Worm (Caenorhabditis elegans) whole organism, early embryonic: ENCODE measurements around the gene T04C12.11.
"Not testable (repeated sequence)": the region's sequence is repeated elsewhere in the genome, so short reads cannot be mapped to it uniquely, and the experiment has no call there.

ENCODE experiments used
- B0310.2 ChIP-seq: sonication (generic microtip); optimal IDR thresholded peaks from 2 replicates; lab custom pipeline; 2016; ENCODE audit warnings: mild to moderate bottlenecking, missing genetic modification characterization, missing compliant biosample characterization
- F13C5.2 ChIP-seq: sonication (generic microtip); optimal IDR thresholded peaks from 2 replicates; lab custom pipeline; 2017; ENCODE audit warnings: mild to moderate bottlenecking, missing genetic modification characterization, inconsistent platforms, missing compliant biosample characterization
- aly-1 ChIP-seq: sonication (generic microtip); optimal IDR thresholded peaks from 2 replicates; lab custom pipeline; 2016; ENCODE audit warnings: missing genetic modification characterization, missing compliant biosample characterization
- ama-1 ChIP-seq: fragments of 150-350 bp; optimal IDR thresholded peaks from 2 replicates; lab custom pipeline; 2014
- ceh-13 ChIP-seq: fragments of 200-800 bp; sonication (Bioruptor generic); optimal IDR thresholded peaks from 2 replicates; lab custom pipeline; 2018; ENCODE audit warnings: mild to moderate bottlenecking, missing genetic modification characterization, missing compliant biosample characterization
- ceh-36 ChIP-seq: sonication (generic microtip); optimal IDR thresholded peaks from 2 replicates; lab custom pipeline; 2016; ENCODE audit warnings: missing genetic modification characterization, inconsistent platforms, missing compliant biosample characterization
- ets-7 ChIP-seq: sonication (generic microtip); optimal IDR thresholded peaks from 2 replicates; lab custom pipeline; 2016; ENCODE audit warnings: missing genotype, missing genetic modification characterization, missing compliant biosample characterization
- flt-1 ChIP-seq: fragments of 200-800 bp; sonication (Bioruptor generic); IDR thresholded peaks from 2 replicates; pipeline ENCODE4 v1.3.6; 2022; ENCODE audit warnings: missing genetic modification characterization, missing compliant biosample characterization
- hmbx-1 ChIP-seq: sonication (generic microtip); optimal IDR thresholded peaks from 2 replicates; lab custom pipeline; 2016; ENCODE audit warnings: mild to moderate bottlenecking, missing genetic modification characterization, missing compliant biosample characterization
- hmg-4 ChIP-seq: fragments of 200-800 bp; sonication (Bioruptor generic); optimal IDR thresholded peaks from 2 replicates; lab custom pipeline; 2018; ENCODE audit warnings: mild to moderate bottlenecking, missing genetic modification characterization, missing compliant biosample characterization
- hnd-1 ChIP-seq: sonication (generic microtip); optimal IDR thresholded peaks from 2 replicates; lab custom pipeline; 2016; ENCODE audit warnings: missing genetic modification characterization, missing compliant biosample characterization
- pes-1 ChIP-seq: fragments of 200-800 bp; sonication (Bioruptor generic); IDR thresholded peaks from 2 replicates; pipeline ENCODE4 v1.3.6; 2022; ENCODE audit warnings: missing genetic modification reagents, missing genetic modification characterization, missing compliant biosample characterization
- scrt-1 ChIP-seq: fragments of 200-800 bp; sonication (Bioruptor generic); IDR thresholded peaks from 2 replicates; pipeline ENCODE4 v1.3.6; 2022; ENCODE audit warnings: missing genetic modification characterization, missing compliant biosample characterization
- sea-1 ChIP-seq: fragments of 200-800 bp; sonication (Bioruptor generic); conservative IDR thresholded peaks from 2 replicates; pipeline ENCODE4 v1.3.6; 2022; ENCODE audit warnings: missing genetic modification characterization, missing compliant biosample characterization
- tbx-11 ChIP-seq: fragments of 200-800 bp; sonication (Bioruptor generic); IDR thresholded peaks from 2 replicates; pipeline ENCODE4 v1.3.6; 2022; ENCODE audit warnings: missing genetic modification characterization, missing compliant biosample characterization
- tbx-37 ChIP-seq: fragments of 200-800 bp; sonication (Bioruptor generic); conservative IDR thresholded peaks from 2 replicates; pipeline ENCODE4 v1.3.6; 2022; ENCODE audit warnings: missing genetic modification reagents, missing genetic modification characterization, missing compliant biosample characterization
- tra-4 ChIP-seq: sonication (generic microtip); optimal IDR thresholded peaks from 2 replicates; lab custom pipeline; 2017; ENCODE audit warnings: missing genetic modification characterization, missing compliant biosample characterization

The T04C12.11 gene

ce11 chrV:11060239-11060984 lies at the start of gene T04C12.11:
T04C12.11 (minus strand) TSS chrV:11060289.
- TF ChIP-seq tra-4 (tag; lab: Kevin White, UChicago): no peak
- no peak for TF ChIP-seq scrt-1 (GFP tag; lab: Robert Waterston, UW)
- TF ChIP-seq ets-7 (tag; lab: Kevin White, UChicago): no peak
- no peak for TF ChIP-seq ama-1 (lab: Kevin White, UChicago)
- no peak for TF ChIP-seq hmbx-1 (tag; lab: Kevin White, UChicago)
- TF ChIP-seq pes-1 (GFP tag; lab: Robert Waterston, UW): no peak
- no peak for TF ChIP-seq B0310.2 (tag; lab: Kevin White, UChicago)
- no peak for TF ChIP-seq tbx-37 (GFP tag; lab: Robert Waterston, UW)
- no peak for TF ChIP-seq sea-1
- no peak for TF ChIP-seq tbx-11 (GFP tag; lab: Robert Waterston, UW)
- no peak for TF ChIP-seq ceh-13
- no peak for TF ChIP-seq aly-1 (tag; lab: Kevin White, UChicago)
- TF ChIP-seq ceh-36 (tag; lab: Kevin White, UChicago): no peak
- TF ChIP-seq hnd-1: no peak
- TF ChIP-seq F13C5.2 (tag; lab: Kevin White, UChicago): no peak
- TF ChIP-seq flt-1 (GFP tag; lab: Robert Waterston, UW): no peak
- no peak for TF ChIP-seq hmg-4 (GFP tag; lab: Kevin White, UChicago)

ce11 chrV:11109647-11110046 lies 49.6 kb upstream of the T04C12.11 start, which contains the start of gene Y42A5A.5:
Y42A5A.5 (minus strand) TSS chrV:11109747.
- not testable (repeated sequence) for TF ChIP-seq hnd-1; ceh-13; F13C5.2 (tag; lab: Kevin White, UChicago)

- TF ChIP-seq tbx-37 (GFP tag; lab: Robert Waterston, UW) (no peak), sea-1 (no peak), pes-1 (GFP tag; lab: Robert Waterston, UW) (no peak), ceh-13 (no peak), flt-1 (GFP tag; lab: Robert Waterston, UW) (no peak), scrt-1 (GFP tag; lab: Robert Waterston, UW) (no peak), ceh-36 (tag; lab: Kevin White, UChicago) (no peak), tra-4 (tag; lab: Kevin White, UChicago) (no peak), hnd-1 (no peak), ets-7 (tag; lab: Kevin White, UChicago) (no peak), B0310.2 (tag; lab: Kevin White, UChicago) (no peak), hmbx-1 (tag; lab: Kevin White, UChicago) (no peak), aly-1 (tag; lab: Kevin White, UChicago) (no peak), F13C5.2 (tag; lab: Kevin White, UChicago) (no peak), ama-1 (lab: Kevin White, UChicago) (no peak), hmg-4 (GFP tag; lab: Kevin White, UChicago) (no peak), tbx-11 (GFP tag; lab: Robert Waterston, UW) (no peak)
These were observed 44.3 kb upstream of the T04C12.11 start for ce11 chrV:11104408-11104807.

- TF ChIP-seq F13C5.2 (tag; lab: Kevin White, UChicago) (no peak), hnd-1 (no peak), tra-4 (tag; lab: Kevin White, UChicago) (no peak), ets-7 (tag; lab: Kevin White, UChicago) (no peak), ama-1 (lab: Kevin White, UChicago) (no peak), tbx-37 (GFP tag; lab: Robert Waterston, UW) (no peak), hmg-4 (GFP tag; lab: Kevin White, UChicago) (no peak), B0310.2 (tag; lab: Kevin White, UChicago) (no peak), ceh-13 (no peak), sea-1 (no peak), aly-1 (tag; lab: Kevin White, UChicago) (no peak)
These were observed 38.5 kb upstream of the T04C12.11 start, which contains the start of gene cdkl-1 for ce11 chrV:11098599-11098998. cdkl-1 (plus strand) TSS chrV:11098899.

- TF ChIP-seq ceh-13 (no peak), flt-1 (GFP tag; lab: Robert Waterston, UW) (no peak), sea-1 (no peak), tra-4 (tag; lab: Kevin White, UChicago) (no peak), pes-1 (GFP tag; lab: Robert Waterston, UW) (no peak), hmbx-1 (tag; lab: Kevin White, UChicago) (no peak), tbx-37 (GFP tag; lab: Robert Waterston, UW) (no peak), tbx-11 (GFP tag; lab: Robert Waterston, UW) (no peak), B0310.2 (tag; lab: Kevin White, UChicago) (no peak), hnd-1 (no peak), ama-1 (lab: Kevin White, UChicago) (no peak), ceh-36 (tag; lab: Kevin White, UChicago) (no peak), scrt-1 (GFP tag; lab: Robert Waterston, UW) (no peak), aly-1 (tag; lab: Kevin White, UChicago) (no peak), ets-7 (tag; lab: Kevin White, UChicago) (no peak)
These were observed 35.8 kb upstream of the T04C12.11 start, which contains the start of gene Y42A5A.3 for ce11 chrV:11095873-11096272. Y42A5A.3 (minus strand) TSS chrV:11095973.

- TF ChIP-seq pes-1 (GFP tag; lab: Robert Waterston, UW): no peak
- no peak for TF ChIP-seq flt-1 (GFP tag; lab: Robert Waterston, UW)
- no peak for TF ChIP-seq ama-1 (lab: Kevin White, UChicago)
These were observed 34.6 kb upstream of the T04C12.11 start for ce11 chrV:11094698-11095097.
